Worm (Caenorhabditis elegans) whole organism, young adult: Measurements from ENCODE around the gene nlp-9.

Experiments used
- aptf-3 ChIP-seq: fragments of 200-800 bp; sonication (Bioruptor generic); IDR thresholded peaks from 2 replicates; pipeline ENCODE4 v1.3.6; 2022; ENCODE audit warnings: missing genetic modification characterization, missing compliant biosample characterization
- atf-7 ChIP-seq: sonication (generic microtip); optimal IDR thresholded peaks from 2 replicates; lab custom pipeline; 2017; ENCODE audit warnings: mild to moderate bottlenecking, missing genetic modification characterization, missing compliant biosample characterization
- dox-1 ChIP-seq: fragments of 200-800 bp; sonication (Bioruptor generic); IDR thresholded peaks from 2 replicates; pipeline ENCODE4 v1.3.6; 2022; ENCODE audit warnings: missing genetic modification reagents, missing genetic modification characterization, missing compliant biosample characterization
- lin-35 ChIP-seq, 3 experiments: fragments of 150-350 bp in 2 of 3; sonication (generic microtip) in 1 of 3; optimal IDR thresholded peaks; 2 replicates each; lab custom pipeline; 2014 to 2018; ENCODE audit warnings: missing biosample characterization in 3 of 3, missing genetic modification characterization in 3 of 3, missing genetic modification reagents in 3 of 3
- madf-6 ChIP-seq: fragments of 200-800 bp; sonication (Bioruptor generic); IDR thresholded peaks from 2 replicates; pipeline ENCODE4 v1.3.6; 2022; ENCODE audit warnings: missing genetic modification reagents, missing genetic modification characterization, missing compliant biosample characterization
- mes-4 ChIP-seq: sonication (generic microtip); optimal IDR thresholded peaks from 2 replicates; lab custom pipeline; 2016; ENCODE audit warnings: missing genotype, missing genetic modification characterization, missing compliant biosample characterization
- nhr-90 ChIP-seq: sonication (generic microtip); optimal IDR thresholded peaks from 2 replicates; lab custom pipeline; 2016; ENCODE audit warnings: missing genotype, mild to moderate bottlenecking, missing genetic modification characterization, missing compliant biosample characterization
- pha-4 ChIP-seq: fragments of 150-350 bp; sonication (generic microtip); optimal IDR thresholded peaks from 2 replicates; lab custom pipeline; 2014; ENCODE audit warnings: missing biosample characterization, missing genetic modification reagents, missing genetic modification characterization
- unc-130 ChIP-seq: sonication (generic microtip); optimal IDR thresholded peaks from 2 replicates; lab custom pipeline; 2016; ENCODE audit warnings: missing genetic modification reagents, missing genetic modification characterization, missing compliant biosample characterization

DNA sequence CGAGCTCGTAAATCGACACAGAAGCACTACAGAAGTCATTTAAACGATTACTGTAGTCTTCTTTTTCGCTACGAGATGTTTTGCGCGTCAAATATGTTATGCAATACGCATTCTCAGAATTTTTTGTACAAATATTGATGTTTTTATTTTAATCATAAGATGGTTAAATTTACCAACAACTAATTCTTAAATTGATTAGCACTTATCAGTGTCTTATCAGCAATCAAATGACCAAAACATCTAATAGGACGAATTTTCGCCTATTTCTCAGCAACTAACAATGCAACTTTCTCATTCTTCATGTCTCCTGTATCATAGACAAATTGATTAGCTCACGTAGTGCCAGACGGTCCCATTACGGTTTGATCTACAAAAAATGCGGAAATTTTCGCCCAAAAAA, 33.6 kb upstream of the nlp-9 start:
- TF ChIP-seq lin-35 (GFP tag; optimal IDR thresholded peaks at IDR 0.05; lab: Kevin White, UChicago) (no peak), mes-4 (tag; lab: Kevin White, UChicago) (no peak), pha-4 (no peak), unc-130 (no peak), nhr-90 (tag; lab: Kevin White, UChicago) (no peak), dox-1 (no peak), aptf-3 (GFP tag; lab: Robert Waterston, UW) (no peak), atf-7 (no peak), madf-6 (GFP tag; lab: Robert Waterston, UW) (no peak)
